Fruit fly (Drosophila melanogaster) whole organism, embryonic: ENCODE data around the gene CG11052.
A peak's percentile ranks its signal among the peaks of the same experiment; 100 is the strongest.

Source experiments
- CG1024 ChIP-seq: fragments of 200-800 bp; sonication (Bioruptor generic); IDR thresholded peaks from 2 replicates; pipeline ENCODE4 v1.3.6; 2022; ENCODE audit warnings: missing biosample characterization, missing genetic modification characterization
- CG10654 ChIP-seq: fragments of 200-800 bp; sonication (Bioruptor generic); optimal IDR thresholded peaks from 2 replicates; lab custom pipeline; 2016; ENCODE audit warnings: missing biosample characterization, missing genetic modification characterization
- CG10959 ChIP-seq: fragments of 200-800 bp; sonication (Bioruptor generic); IDR thresholded peaks from 2 replicates; pipeline ENCODE4 v1.3.6; 2022; ENCODE audit warnings: missing biosample characterization, missing genetic modification characterization
- CG11560 ChIP-seq: fragments of 200-800 bp; sonication (Bioruptor generic); IDR thresholded peaks from 3 replicates; pipeline ENCODE4 v1.3.6; 2022; ENCODE audit warnings: missing biosample characterization, missing genetic modification characterization
- CG12219 ChIP-seq: fragments of 200-800 bp; sonication (Bioruptor generic); optimal IDR thresholded peaks from 3 replicates; lab custom pipeline; 2018; ENCODE audit warnings: missing biosample characterization, mild to moderate bottlenecking, missing genetic modification characterization
- CG12942 ChIP-seq: fragments of 200-800 bp; sonication (Bioruptor generic); optimal IDR thresholded peaks from 3 replicates; lab custom pipeline; 2016; ENCODE audit warnings: missing biosample characterization, missing genetic modification characterization
- CG14710 ChIP-seq: fragments of 200-800 bp; sonication (Bioruptor generic); optimal IDR thresholded peaks from 3 replicates; lab custom pipeline; 2019; ENCODE audit warnings: missing biosample characterization, mild to moderate bottlenecking, missing genetic modification characterization, moderate library complexity
- CG14965 ChIP-seq: fragments of 200-800 bp; sonication (Bioruptor generic); optimal IDR thresholded peaks from 2 replicates; lab custom pipeline; 2016; ENCODE audit warnings: missing biosample characterization, missing genetic modification characterization, borderline replicate concordance
- CG15514 ChIP-seq: fragments of 200-800 bp; sonication (Bioruptor generic); optimal IDR thresholded peaks from 3 replicates; lab custom pipeline; 2017; ENCODE audit warnings: missing biosample characterization, missing genetic modification characterization, mild to moderate bottlenecking, moderate library complexity, missing genetic modification reagents
- CG17359 ChIP-seq: fragments of 200-800 bp; sonication (Bioruptor generic); optimal IDR thresholded peaks from 3 replicates; lab custom pipeline; 2018; ENCODE audit warnings: missing biosample characterization, mild to moderate bottlenecking, missing genetic modification characterization, moderate library complexity
- CG17361 ChIP-seq: fragments of 200-800 bp; sonication (Bioruptor generic); IDR thresholded peaks from 3 replicates; pipeline ENCODE4 v1.3.6; 2022; ENCODE audit warnings: missing biosample characterization, missing genetic modification characterization
- CG17568 ChIP-seq: fragments of 200-800 bp; sonication (Bioruptor generic); optimal IDR thresholded peaks from 2 replicates; lab custom pipeline; 2018; ENCODE audit warnings: missing biosample characterization, mild to moderate bottlenecking, missing genetic modification characterization, moderate library complexity
- CG1792 ChIP-seq: fragments of 200-800 bp; sonication (Bioruptor generic); optimal IDR thresholded peaks from 2 replicates; lab custom pipeline; 2016; ENCODE audit warnings: missing biosample characterization, missing genetic modification characterization
- CG2199 ChIP-seq: fragments of 200-800 bp; sonication (Bioruptor generic); IDR thresholded peaks from 3 replicates; pipeline ENCODE4 v1.3.6; 2022; ENCODE audit warnings: missing biosample characterization, missing genetic modification characterization
- CG31224 ChIP-seq: fragments of 200-800 bp; sonication (Bioruptor generic); IDR thresholded peaks from 2 replicates; pipeline ENCODE4 v1.3.6; 2022; ENCODE audit warnings: missing biosample characterization, missing genetic modification characterization
- CG32767 ChIP-seq: fragments of 200-800 bp; sonication (Bioruptor generic); IDR thresholded peaks from 2 replicates; pipeline ENCODE4 v1.3.6; 2022; ENCODE audit warnings: missing biosample characterization, missing genetic modification characterization
- CG7745 ChIP-seq: fragments of 200-800 bp; sonication (Bioruptor generic); optimal IDR thresholded peaks from 2 replicates; lab custom pipeline; 2018; ENCODE audit warnings: missing biosample characterization, mild to moderate bottlenecking, missing genetic modification characterization, moderate library complexity
- CG8924 ChIP-seq: fragments of 200-800 bp; optimal IDR thresholded peaks from 3 replicates; lab custom pipeline; 2019; ENCODE audit warnings: missing biosample characterization, mild to moderate bottlenecking, missing genetic modification characterization, moderate library complexity
- CG9215 ChIP-seq: fragments of 200-800 bp; sonication (Bioruptor generic); IDR thresholded peaks from 2 replicates; pipeline ENCODE4 v1.3.6; 2022; ENCODE audit warnings: missing biosample characterization, missing genetic modification characterization
- H15 ChIP-seq: fragments of 200-800 bp; sonication (Bioruptor generic); IDR thresholded peaks from 3 replicates; pipeline ENCODE4 v1.3.6; 2022; ENCODE audit warnings: missing biosample characterization, missing genetic modification characterization
- HLHmδ ChIP-seq: fragments of 200-800 bp; sonication (Bioruptor generic); optimal IDR thresholded peaks from 2 replicates; lab custom pipeline; 2018; ENCODE audit warnings: missing biosample characterization, mild to moderate bottlenecking, missing genetic modification characterization, moderate library complexity
- Kr ChIP-seq: fragments of 200-800 bp; sonication (Bioruptor generic); optimal IDR thresholded peaks from 2 replicates; lab custom pipeline; 2017; ENCODE audit warnings: missing biosample characterization, mild to moderate bottlenecking, missing genetic modification characterization
- NC2β ChIP-seq: fragments of 200-800 bp; sonication (Bioruptor generic); optimal IDR thresholded peaks from 2 replicates; lab custom pipeline; 2016; ENCODE audit warnings: missing biosample characterization, missing genetic modification characterization
- Scr ChIP-seq: fragments of 200-800 bp; sonication (Bioruptor generic); IDR thresholded peaks from 2 replicates; pipeline ENCODE4 v1.3.6; 2022; ENCODE audit warnings: missing biosample characterization, missing genetic modification characterization; ENCODE audit not compliant: partially characterized antibody
- ac ChIP-seq: fragments of 200-800 bp; sonication (Bioruptor generic); optimal IDR thresholded peaks from 3 replicates; lab custom pipeline; 2017; ENCODE audit warnings: missing biosample characterization, mild to moderate bottlenecking, missing genetic modification characterization
- amos ChIP-seq: fragments of 200-800 bp; sonication (Bioruptor generic); IDR thresholded peaks from 2 replicates; pipeline ENCODE4 v1.3.6; 2022; ENCODE audit warnings: missing biosample characterization, missing genetic modification characterization; ENCODE audit not compliant: partially characterized antibody
- cad ChIP-seq: fragments of >200 bp; optimal IDR thresholded peaks from 2 replicates; lab custom pipeline; 2017; ENCODE audit warnings: missing biosample characterization, missing genetic modification characterization
- cato ChIP-seq: fragments of 200-800 bp; sonication (Bioruptor generic); optimal IDR thresholded peaks from 2 replicates; lab custom pipeline; 2016; ENCODE audit warnings: missing biosample characterization, missing genetic modification characterization, borderline replicate concordance
- chn ChIP-seq: fragments of 200-800 bp; sonication (Bioruptor generic); optimal IDR thresholded peaks from 2 replicates; lab custom pipeline; 2016; ENCODE audit warnings: missing biosample characterization, missing genetic modification characterization
- dati ChIP-seq: fragments of 200-800 bp; sonication (Bioruptor generic); IDR thresholded peaks from 2 replicates; pipeline ENCODE4 v1.3.6; 2022; ENCODE audit warnings: missing biosample characterization, missing genetic modification characterization
- dmrt99B ChIP-seq: fragments of 200-800 bp; sonication (Bioruptor generic); optimal IDR thresholded peaks from 2 replicates; lab custom pipeline; 2018; ENCODE audit warnings: missing biosample characterization, mild to moderate bottlenecking, missing genetic modification characterization, moderate library complexity
- dysf ChIP-seq: fragments of 200-800 bp; sonication (Bioruptor generic); IDR thresholded peaks from 3 replicates; pipeline ENCODE4 v1.3.6; 2022; ENCODE audit warnings: missing biosample characterization, missing genetic modification characterization
- esg ChIP-seq: fragments of 200-800 bp; sonication (Bioruptor generic); conservative IDR thresholded peaks from 2 replicates; pipeline ENCODE4 v1.3.6; 2022; ENCODE audit warnings: missing biosample characterization, missing genetic modification characterization
- ewg ChIP-seq: fragments of 200-800 bp; sonication (Bioruptor generic); optimal IDR thresholded peaks from 3 replicates; lab custom pipeline; 2017; ENCODE audit warnings: mild to moderate bottlenecking, missing biosample characterization, missing genetic modification reagents, missing genetic modification characterization
- exex ChIP-seq: fragments of 200-800 bp; sonication (Bioruptor generic); optimal IDR thresholded peaks from 4 replicates; lab custom pipeline; 2018; ENCODE audit warnings: missing biosample characterization, mild to moderate bottlenecking, missing genetic modification characterization, moderate library complexity
- fd64A ChIP-seq: fragments of 200-800 bp; sonication (Bioruptor generic); optimal IDR thresholded peaks from 3 replicates; lab custom pipeline; 2018; ENCODE audit warnings: missing biosample characterization, mild to moderate bottlenecking, missing genetic modification characterization
- gcm ChIP-seq: fragments of 200-800 bp; sonication (Bioruptor generic); optimal IDR thresholded peaks from 2 replicates; lab custom pipeline; 2019; ENCODE audit warnings: missing biosample characterization, mild to moderate bottlenecking, missing genetic modification characterization, moderate library complexity
- grn ChIP-seq: fragments of 200-800 bp; sonication (Bioruptor generic); optimal IDR thresholded peaks from 3 replicates; lab custom pipeline; 2017; ENCODE audit warnings: missing biosample characterization, missing genetic modification characterization
- p53 ChIP-seq: fragments of 200-800 bp; sonication (Bioruptor generic); optimal IDR thresholded peaks from 2 replicates; lab custom pipeline; 2016; ENCODE audit warnings: missing biosample characterization, missing genetic modification characterization
- pho ChIP-seq: fragments of 200-800 bp; sonication (Bioruptor generic); optimal IDR thresholded peaks from 2 replicates; lab custom pipeline; 2016; ENCODE audit warnings: missing biosample characterization, missing genetic modification characterization
- pzg ChIP-seq: fragments of 200-800 bp; sonication (Bioruptor generic); optimal IDR thresholded peaks from 3 replicates; lab custom pipeline; 2018; ENCODE audit warnings: missing biosample characterization, mild to moderate bottlenecking, missing genetic modification characterization, moderate library complexity
- ranshi ChIP-seq: fragments of 200-800 bp; sonication (Bioruptor generic); IDR thresholded peaks from 2 replicates; pipeline ENCODE4 v1.3.6; 2022; ENCODE audit warnings: missing biosample characterization, missing genetic modification characterization
- ro ChIP-seq: fragments of 200-800 bp; sonication (Bioruptor generic); IDR thresholded peaks from 2 replicates; pipeline ENCODE4 v1.3.6; 2022; ENCODE audit warnings: missing biosample characterization, missing genetic modification characterization
- slou ChIP-seq: fragments of 200-800 bp; sonication (Bioruptor generic); optimal IDR thresholded peaks from 3 replicates; lab custom pipeline; 2016; ENCODE audit warnings: missing biosample characterization, missing genetic modification characterization
- slp2 ChIP-seq: fragments of 200-800 bp; sonication (Bioruptor generic); optimal IDR thresholded peaks from 2 replicates; lab custom pipeline; 2016; ENCODE audit warnings: missing biosample characterization, missing genetic modification characterization
- so ChIP-seq: fragments of 200-800 bp; sonication (Bioruptor generic); IDR thresholded peaks from 3 replicates; pipeline ENCODE4 v1.3.6; 2022; ENCODE audit warnings: missing biosample characterization, missing genetic modification characterization
- tup ChIP-seq: fragments of 200-800 bp; sonication (Bioruptor generic); optimal IDR thresholded peaks from 2 replicates; lab custom pipeline; 2016; ENCODE audit warnings: missing biosample characterization, mild to moderate bottlenecking, missing genetic modification characterization, moderate library complexity
- tx ChIP-seq: fragments of 200-800 bp; sonication (Bioruptor generic); optimal IDR thresholded peaks from 2 replicates; lab custom pipeline; 2016; ENCODE audit warnings: missing biosample characterization, missing genetic modification characterization
- z ChIP-seq: fragments of 200-800 bp; sonication (Bioruptor generic); IDR thresholded peaks from 3 replicates; pipeline ENCODE4 v1.3.6; 2022; ENCODE audit warnings: missing biosample characterization, missing genetic modification characterization
- zf30C ChIP-seq: fragments of 200-800 bp; sonication (Bioruptor generic); optimal IDR thresholded peaks from 3 replicates; lab custom pipeline; 2018; ENCODE audit warnings: missing biosample characterization, mild to moderate bottlenecking, missing genetic modification characterization

Gene CG11052

DNA sequence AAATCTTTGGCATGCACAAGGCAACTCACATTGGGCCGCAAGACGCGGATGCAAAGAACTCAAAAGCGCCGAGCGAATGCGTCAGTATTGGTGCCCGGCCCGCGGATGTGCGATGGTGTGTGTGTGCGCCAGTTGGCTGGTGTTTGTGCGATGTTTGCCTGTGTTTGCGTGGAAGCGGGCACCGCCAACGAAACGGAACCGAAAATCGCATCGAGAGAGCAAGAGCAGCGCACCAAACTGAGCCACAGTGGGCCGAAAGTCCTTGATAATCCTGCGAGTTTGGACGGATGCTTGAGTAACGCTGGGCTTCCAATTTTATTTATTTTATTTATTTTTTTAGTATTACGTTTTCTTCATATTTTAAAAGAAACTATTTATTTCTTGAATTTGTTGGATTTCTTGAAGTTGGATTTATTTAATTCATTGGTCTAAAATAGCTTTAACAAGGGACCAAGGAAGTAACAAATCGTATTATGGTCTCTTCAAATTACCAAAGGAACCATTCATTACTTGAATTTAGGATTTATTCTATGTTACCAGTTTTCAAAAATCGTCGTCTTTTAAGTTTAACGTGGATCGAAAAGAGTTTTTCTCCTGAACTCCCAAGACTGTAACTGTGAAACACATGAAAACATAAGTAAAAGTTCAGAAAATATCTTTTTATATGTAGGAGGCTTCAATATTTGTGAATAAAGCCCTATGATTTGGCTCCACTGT is 46.2 kb downstream of the CG11052 start (continued):
- TF ChIP-seq chn (peak; percentile 11), p53 (GFP tag; lab: Kevin White, UChicago) (no peak), CG17568 (GFP tag; lab: Kevin White, UChicago) (no peak), CG1792 (GFP tag; lab: Kevin White, UChicago) (no peak), z (peak; percentile 62; the same call in 1 of the 3 replicates), grn (GFP tag; lab: Kevin White, UChicago) (no peak), CG8924 (tag; lab: Kevin White, UChicago) (peak; percentile 47), CG17361 (GFP tag; lab: Robert Waterston, UW) (peak; percentile 93), pho (GFP tag; lab: Kevin White, UChicago) (no peak), CG12942 (GFP tag; lab: Kevin White, UChicago) (no peak), CG9215 (GFP tag; lab: Robert Waterston, UW) (no peak), so (no peak), CG14965 (no peak), tup (GFP tag; lab: Kevin White, UChicago) (no peak), esg (no peak), cato (GFP tag; lab: Kevin White, UChicago) (peak; percentile 42), NC2β (no peak), slou (GFP tag; lab: Kevin White, UChicago) (peak; percentile 13), CG11560 (tag; lab: Robert Waterston, UW) (no peak), gcm (GFP tag; lab: Kevin White, UChicago) (no peak), Scr (no peak), CG14710 (peak; percentile 78), CG1024 (GFP tag; lab: Robert Waterston, UW) (no peak), CG10959 (peak; percentile 37; the same call in 1 of the 2 replicates), pzg (GFP tag; lab: Kevin White, UChicago) (no peak), fd64A (GFP tag; lab: Kevin White, UChicago) (no peak), CG12219 (GFP tag; lab: Kevin White, UChicago) (no peak), CG7745 (tag; lab: Kevin White, UChicago) (no peak), tx (GFP tag; lab: Kevin White, UChicago) (no peak), slp2 (GFP tag; lab: Kevin White, UChicago) (no peak), HLHmδ (no peak), CG32767 (GFP tag; lab: Robert Waterston, UW) (no peak), CG15514 (GFP tag; lab: Kevin White, UChicago) (no peak), dati (GFP tag; lab: Robert Waterston, UW) (no peak), ac (no peak), Kr (GFP tag; lab: Kevin White, UChicago) (no peak), cad (GFP tag; lab: Kevin White, UChicago) (no peak), CG17359 (no peak), ranshi (GFP tag; lab: Robert Waterston, UW) (no peak), ro (GFP tag; lab: Robert Waterston, UW) (peak; percentile 10; the same call in 1 of the 2 replicates), zf30C (GFP tag; lab: Kevin White, UChicago) (no peak), H15 (peak; percentile 49; the same call in 1 of the 3 replicates), exex (tag; lab: Kevin White, UChicago) (no peak), CG10654 (GFP tag; lab: Kevin White, UChicago) (peak; percentile 3), CG2199 (GFP tag; lab: Robert Waterston, UW) (peak; percentile 34; the same call in 1 of the 3 replicates), CG31224 (GFP tag; lab: Robert Waterston, UW) (no peak), dysf (no peak), ewg (GFP tag; lab: Kevin White, UChicago) (peak; percentile 9), amos (no peak), dmrt99B (tag; lab: Kevin White, UChicago) (peak; percentile 66)
